Worm (Caenorhabditis elegans) whole organism, L4 larva: ENCODE data around the gene ttr-23.

Source experiments
- F10B5.3 ChIP-seq: sonication (generic microtip); optimal IDR thresholded peaks from 2 replicates; lab custom pipeline; 2016; ENCODE audit warnings: mild to moderate bottlenecking, missing genetic modification characterization, missing compliant biosample characterization
- F26F4.8 ChIP-seq: fragments of 200-800 bp; sonication (Bioruptor generic); conservative IDR thresholded peaks from 2 replicates; pipeline ENCODE4 v1.3.6; 2022; ENCODE audit warnings: missing genetic modification characterization, missing compliant biosample characterization
- T20F7.1 ChIP-seq: fragments of 200-800 bp; sonication (Bioruptor generic); optimal IDR thresholded peaks from 2 replicates; lab custom pipeline; 2018; ENCODE audit warnings: mild to moderate bottlenecking, missing genetic modification characterization, missing compliant biosample characterization
- T26A8.4 ChIP-seq: fragments of 200-800 bp; sonication (Bioruptor generic); IDR thresholded peaks from 2 replicates; pipeline ENCODE4 v1.3.6; 2022; ENCODE audit warnings: missing genetic modification characterization, missing compliant biosample characterization
- Y105C5A.15 ChIP-seq: fragments of 200-800 bp; sonication (Bioruptor generic); IDR thresholded peaks from 2 replicates; pipeline ENCODE4 v1.3.6; 2022; ENCODE audit warnings: missing genetic modification characterization, missing compliant biosample characterization
- Y48G9A.11 ChIP-seq: fragments of 200-800 bp; sonication (Bioruptor generic); IDR thresholded peaks from 2 replicates; pipeline ENCODE4 v1.3.6; 2022; ENCODE audit warnings: missing genetic modification reagents, missing genetic modification characterization, missing compliant biosample characterization
- ama-1 ChIP-seq: fragments of 150-350 bp; optimal IDR thresholded peaks from 2 replicates; lab custom pipeline; 2014; ENCODE audit warnings: inconsistent platforms, mixed read lengths
- attf-4 ChIP-seq: sonication (generic microtip); optimal IDR thresholded peaks from 3 replicates; lab custom pipeline; 2017; ENCODE audit warnings: missing biosample characterization, missing genetic modification characterization
- ceh-32 ChIP-seq: sonication (generic microtip); optimal IDR thresholded peaks from 2 replicates; lab custom pipeline; 2016; ENCODE audit warnings: mild to moderate bottlenecking, missing genetic modification characterization, missing compliant biosample characterization; ENCODE audit not compliant: poor library complexity
- ceh-44 ChIP-seq: fragments of 200-800 bp; sonication (Bioruptor generic); IDR thresholded peaks from 2 replicates; pipeline ENCODE4 v1.3.6; 2022; ENCODE audit warnings: missing genetic modification reagents, missing genetic modification characterization, missing compliant biosample characterization
- ceh-62 ChIP-seq: sonication (generic microtip); optimal IDR thresholded peaks from 2 replicates; lab custom pipeline; 2017; ENCODE audit warnings: missing biosample characterization, missing genetic modification characterization
- ceh-82 ChIP-seq: sonication (generic microtip); optimal IDR thresholded peaks from 2 replicates; lab custom pipeline; 2017; ENCODE audit warnings: missing biosample characterization, missing genetic modification characterization
- ces-1 ChIP-seq: fragments of 150-350 bp; sonication (generic microtip); optimal IDR thresholded peaks from 4 replicates; lab custom pipeline; 2014; ENCODE audit warnings: missing biosample characterization, missing genetic modification reagents, missing genetic modification characterization
- daf-12 ChIP-seq: fragments of 150-350 bp; optimal IDR thresholded peaks from 2 replicates; lab custom pipeline; 2014; ENCODE audit warnings: missing biosample characterization, missing genetic modification reagents, missing genetic modification characterization
- daf-16 ChIP-seq, 3 experiments: sonication (generic microtip); optimal IDR thresholded peaks; 2 replicates each; lab custom pipeline; 2016 to 2017; ENCODE audit warnings: missing genetic modification characterization in 3 of 3, missing genetic modification reagents in 3 of 3, mild to moderate bottlenecking in 2 of 3, missing compliant biosample characterization in 2 of 3, missing biosample characterization in 1 of 3, moderate library complexity in 1 of 3
- dmd-6 ChIP-seq: fragments of 200-800 bp; sonication (Bioruptor generic); IDR thresholded peaks from 2 replicates; pipeline ENCODE4 v1.3.6; 2022; ENCODE audit warnings: missing genetic modification reagents, missing genetic modification characterization, missing compliant biosample characterization
- dpl-1 ChIP-seq: fragments of 150-350 bp; optimal IDR thresholded peaks from 2 replicates; lab custom pipeline; 2014; ENCODE audit warnings: missing biosample characterization, missing genetic modification reagents, missing genetic modification characterization
- duxl-1 ChIP-seq: sonication (generic microtip); optimal IDR thresholded peaks from 2 replicates; lab custom pipeline; 2016; ENCODE audit warnings: mild to moderate bottlenecking, missing genetic modification characterization, moderate library complexity, missing compliant biosample characterization; ENCODE audit not compliant: poor library complexity
- dve-1 ChIP-seq: sonication (generic microtip); optimal IDR thresholded peaks from 2 replicates; lab custom pipeline; 2017; ENCODE audit warnings: antibody characterized with exemption, mild to moderate bottlenecking, missing genetic modification characterization, missing compliant biosample characterization; ENCODE audit not compliant: insufficient read depth
- egl-27 ChIP-seq: sonication (generic microtip); optimal IDR thresholded peaks from 3 replicates; lab custom pipeline; 2017; ENCODE audit warnings: missing biosample characterization, missing genetic modification reagents, missing genetic modification characterization
- egl-43 ChIP-seq: fragments of 200-800 bp; sonication (Bioruptor generic); IDR thresholded peaks from 2 replicates; pipeline ENCODE4 v1.3.6; 2022; ENCODE audit warnings: missing genetic modification reagents, missing genetic modification characterization, missing compliant biosample characterization
- fkh-10 ChIP-seq: fragments of 150-350 bp; optimal IDR thresholded peaks from 2 replicates; lab custom pipeline; 2014; ENCODE audit warnings: missing biosample characterization, missing genetic modification reagents, missing genetic modification characterization
- fos-1 ChIP-seq: fragments of 150-350 bp; optimal IDR thresholded peaks from 2 replicates; lab custom pipeline; 2014; ENCODE audit warnings: missing biosample characterization, missing genetic modification characterization
- hlh-11 ChIP-seq: fragments of 200-800 bp; sonication (Bioruptor generic); optimal IDR thresholded peaks from 2 replicates; lab custom pipeline; 2018; ENCODE audit warnings: mild to moderate bottlenecking, missing genetic modification characterization, missing compliant biosample characterization
- hmg-1.1 ChIP-seq: fragments of 200-800 bp; sonication (Bioruptor generic); IDR thresholded peaks from 2 replicates; pipeline ENCODE4 v1.3.6; 2022; ENCODE audit warnings: missing genetic modification reagents, missing genetic modification characterization, missing compliant biosample characterization
- lim-7 ChIP-seq: fragments of 200-800 bp; sonication (Bioruptor generic); IDR thresholded peaks from 2 replicates; pipeline ENCODE4 v1.3.6; 2022; ENCODE audit warnings: missing genetic modification characterization, missing compliant biosample characterization
- lin-15B ChIP-seq: fragments of 150-350 bp; sonication (generic microtip); optimal IDR thresholded peaks from 3 replicates; lab custom pipeline; 2014; ENCODE audit warnings: missing biosample characterization, missing genetic modification characterization
- lin-39 ChIP-seq: fragments of 150-350 bp; optimal IDR thresholded peaks from 2 replicates; lab custom pipeline; 2014; ENCODE audit warnings: missing biosample characterization, missing genetic modification reagents, missing genetic modification characterization
- mxl-2 ChIP-seq: fragments of 200-800 bp; sonication (Bioruptor generic); conservative IDR thresholded peaks from 2 replicates; pipeline ENCODE4 v1.3.6; 2022; ENCODE audit warnings: missing genetic modification reagents, missing genetic modification characterization, missing compliant biosample characterization
- nhr-102 ChIP-seq: sonication (generic microtip); optimal IDR thresholded peaks from 2 replicates; lab custom pipeline; 2016; ENCODE audit warnings: mild to moderate bottlenecking, missing genetic modification characterization, moderate library complexity, missing compliant biosample characterization
- nhr-237 ChIP-seq: sonication (generic microtip); optimal IDR thresholded peaks from 2 replicates; lab custom pipeline; 2017; ENCODE audit warnings: missing biosample characterization, missing genetic modification characterization
- nhr-28 ChIP-seq: fragments of 150-350 bp; optimal IDR thresholded peaks from 2 replicates; lab custom pipeline; 2014; ENCODE audit warnings: missing biosample characterization, missing genetic modification characterization
- nhr-6 ChIP-seq: fragments of 150-350 bp; optimal IDR thresholded peaks from 2 replicates; lab custom pipeline; 2014; ENCODE audit warnings: missing biosample characterization, missing genetic modification characterization
- nhr-77 ChIP-seq: fragments of 150-350 bp; optimal IDR thresholded peaks from 2 replicates; lab custom pipeline; 2014; ENCODE audit warnings: missing biosample characterization, missing genetic modification characterization
- php-3 ChIP-seq: fragments of 200-800 bp; sonication (Bioruptor generic); IDR thresholded peaks from 2 replicates; pipeline ENCODE4 v1.3.6; 2022; ENCODE audit warnings: missing genetic modification reagents, missing genetic modification characterization, missing compliant biosample characterization
- pqm-1 ChIP-seq: sonication (generic microtip); optimal IDR thresholded peaks from 2 replicates; lab custom pipeline; 2017; ENCODE audit warnings: missing biosample characterization, missing genetic modification characterization
- rbr-2 ChIP-seq: sonication (generic microtip); optimal IDR thresholded peaks from 2 replicates; lab custom pipeline; 2016; ENCODE audit warnings: missing genotype, missing genetic modification characterization, missing compliant biosample characterization
- snpc-4 ChIP-seq: fragments of 150-350 bp; optimal IDR thresholded peaks from 2 replicates; lab custom pipeline; 2014; ENCODE audit warnings: missing biosample characterization, missing genetic modification characterization
- tra-1 ChIP-seq: fragments of 200-800 bp; sonication (Bioruptor generic); IDR thresholded peaks from 2 replicates; pipeline ENCODE4 v1.3.6; 2022; ENCODE audit warnings: missing genetic modification reagents, missing genetic modification characterization, missing compliant biosample characterization
- unc-130 ChIP-seq: sonication (generic microtip); optimal IDR thresholded peaks from 2 replicates; lab custom pipeline; 2016; ENCODE audit warnings: missing genetic modification reagents, missing genetic modification characterization, missing compliant biosample characterization
- unc-62 ChIP-seq, 3 experiments: fragments of 150-350 bp in 1 of 3; sonication (generic microtip); optimal IDR thresholded peaks in 2 of 3; peaks in 1 of 3; 1 replicate in 1 of 3; 2 replicates in 2 of 3; lab custom pipeline; 2014 to 2017; ENCODE audit warnings: missing biosample characterization in 3 of 3, missing genetic modification characterization in 3 of 3, missing genetic modification reagents in 3 of 3, missing genotype in 1 of 3
- zag-1 ChIP-seq: fragments of 150-350 bp; optimal IDR thresholded peaks from 2 replicates; lab custom pipeline; 2014; ENCODE audit warnings: missing biosample characterization, missing genetic modification characterization
- zfp-2 ChIP-seq: sonication (generic microtip); optimal IDR thresholded peaks from 2 replicates; lab custom pipeline; 2016; ENCODE audit warnings: mild to moderate bottlenecking, missing genetic modification characterization, missing compliant biosample characterization
- zfp-3 ChIP-seq: fragments of 200-800 bp; sonication (Bioruptor generic); conservative IDR thresholded peaks from 2 replicates; pipeline ENCODE4 v1.3.6; 2022; ENCODE audit warnings: missing genetic modification reagents, missing genetic modification characterization, missing compliant biosample characterization
- zip-2 ChIP-seq: fragments of 150-350 bp; optimal IDR thresholded peaks from 2 replicates; lab custom pipeline; 2014; ENCODE audit warnings: missing biosample characterization, missing genetic modification characterization
- ztf-11 ChIP-seq: fragments of 150-350 bp; optimal IDR thresholded peaks from 2 replicates; lab custom pipeline; 2014; ENCODE audit warnings: missing biosample characterization, missing genetic modification characterization

Gene ttr-23

ce11 chrV:10581837-10582300 is 7.8 kb downstream of the ttr-23 start, which contains the start of gene T21C9.6:
T21C9.6 (plus strand) TSS chrV:10581887.
- TF ChIP-seq dve-1 (tag; lab: Kevin White, UChicago): peak; percentile 11
- TF ChIP-seq nhr-102 (tag; lab: Kevin White, UChicago): no peak
- no peak for TF ChIP-seq zip-2 (tag; lab: Kevin White, UChicago)
- TF ChIP-seq unc-62 (GFP tag; optimal IDR thresholded peaks at IDR 0.05 in 1 of 2; lab: Kevin White, UChicago): peak in 1 of 2 experiments; percentile 9
- TF ChIP-seq unc-62 (tag; optimal IDR thresholded peaks at IDR 0.05; lab: Kevin White, UChicago): no peak
- no peak for TF ChIP-seq daf-16 (GFP tag; optimal IDR thresholded peaks at IDR 0.05; lab: Kevin White, UChicago)
- TF ChIP-seq daf-16 (tag; optimal IDR thresholded peaks at IDR 0.05; lab: Kevin White, UChicago): peak; percentile 47
- peak; percentile 75 for TF ChIP-seq pqm-1 (tag; lab: Kevin White, UChicago)
- peak; percentile 61 for TF ChIP-seq nhr-28 (tag; lab: Kevin White, UChicago)
- TF ChIP-seq hlh-11 (tag; lab: Kevin White, UChicago): peak; percentile 16
- TF ChIP-seq nhr-77 (tag; lab: Kevin White, UChicago): peak; percentile 21
- 0 out of 2 replicates have a peak, but pooled peaks have one; percentile 27 for TF ChIP-seq php-3

DNA sequence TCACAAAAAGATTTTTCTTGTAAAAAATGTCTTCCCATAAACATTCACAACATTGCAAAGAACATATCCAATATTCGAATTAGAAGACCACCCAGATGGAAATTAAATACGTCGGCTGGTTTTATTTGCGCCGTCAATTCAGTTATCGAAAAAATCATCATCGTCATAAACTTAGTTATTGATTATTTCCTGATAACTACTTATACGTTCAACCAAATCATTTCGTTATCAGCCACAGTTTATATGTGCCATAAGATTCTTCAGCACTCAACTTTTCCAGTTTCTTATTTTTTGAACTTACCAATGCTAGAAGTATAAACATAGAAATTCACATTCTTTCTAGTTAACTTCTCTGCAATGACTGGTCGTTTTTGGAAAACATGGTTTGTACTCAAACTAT is 9.0 kb downstream of the ttr-23 start:
- TF ChIP-seq pqm-1 (tag; lab: Kevin White, UChicago): peak; percentile 83
- no peak for TF ChIP-seq hmg-1.1 (GFP tag; lab: Robert Waterston, UW)
- TF ChIP-seq zag-1 (tag; lab: Kevin White, UChicago): no peak
- TF ChIP-seq egl-43 (GFP tag; lab: Robert Waterston, UW): no peak
- peak; percentile 88 for TF ChIP-seq php-3
- TF ChIP-seq rbr-2 (tag; lab: Kevin White, UChicago): no peak
- no peak for TF ChIP-seq ztf-11 (tag; lab: Kevin White, UChicago)
- TF ChIP-seq dpl-1 (GFP tag; lab: Kevin White, UChicago): no peak
- TF ChIP-seq mxl-2 (GFP tag; lab: Robert Waterston, UW): no peak
- TF ChIP-seq ceh-32 (tag; lab: Kevin White, UChicago): no peak
- TF ChIP-seq duxl-1 (tag; lab: Kevin White, UChicago): no peak
- TF ChIP-seq F26F4.8 (GFP tag; lab: Robert Waterston, UW): no peak
- no peak for TF ChIP-seq lim-7
- peak; percentile 58; the same call in 1 of the 2 replicates for TF ChIP-seq dmd-6 (GFP tag; lab: Robert Waterston, UW)
- no peak for TF ChIP-seq daf-16 (GFP tag; optimal IDR thresholded peaks at IDR 0.05; lab: Kevin White, UChicago)
- peak; percentile 57 for TF ChIP-seq daf-16 (tag; optimal IDR thresholded peaks at IDR 0.05; lab: Kevin White, UChicago)
- no peak for TF ChIP-seq T26A8.4 (GFP tag; lab: Robert Waterston, UW)
- TF ChIP-seq ceh-44 (GFP tag; lab: Robert Waterston, UW): no peak
- TF ChIP-seq hlh-11 (tag; lab: Kevin White, UChicago): peak; percentile 46
- TF ChIP-seq zfp-2: no peak
- TF ChIP-seq lin-15B (tag; lab: Kevin White, UChicago): no peak
- TF ChIP-seq dve-1 (tag; lab: Kevin White, UChicago): peak; percentile 27
- peak; percentile 29 for TF ChIP-seq nhr-77 (tag; lab: Kevin White, UChicago)
- TF ChIP-seq nhr-28 (tag; lab: Kevin White, UChicago): peak; percentile 72
- TF ChIP-seq ceh-62 (tag; lab: Kevin White, UChicago): no peak
- TF ChIP-seq Y48G9A.11: no peak
- TF ChIP-seq zip-2 (tag; lab: Kevin White, UChicago): no peak
- TF ChIP-seq snpc-4 (tag; lab: Kevin White, UChicago): no peak
- no peak for TF ChIP-seq ceh-82 (tag; lab: Kevin White, UChicago)
- no peak for TF ChIP-seq nhr-6 (tag; lab: Kevin White, UChicago)
- TF ChIP-seq lin-39 (tag; lab: Kevin White, UChicago): no peak
- TF ChIP-seq F10B5.3 (tag; lab: Kevin White, UChicago): no peak

DNA sequence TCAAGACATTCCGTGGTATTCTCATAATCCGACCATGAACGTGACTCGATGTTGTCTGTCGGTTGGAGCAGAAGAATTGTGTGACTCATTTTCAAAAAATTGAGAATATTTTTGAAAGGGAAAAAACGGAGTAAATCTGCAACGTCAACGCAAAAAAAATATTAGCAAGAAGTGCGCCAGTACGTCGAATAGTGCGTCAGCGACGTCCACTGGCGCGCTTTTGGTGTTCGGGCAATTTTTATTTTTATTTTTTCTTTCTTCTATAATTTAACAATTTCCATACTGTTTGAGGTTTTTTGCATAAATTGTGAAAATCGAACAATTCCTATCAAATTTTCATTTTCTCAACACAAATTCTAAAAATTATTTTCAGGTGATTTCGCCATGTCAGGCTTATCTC is 10.7 kb downstream of the ttr-23 start, which contains the start of the genes erh-1 and lpd-9:
erh-1 (minus strand) TSS at position 204 of the 400 bp plus-strand sequence.
lpd-9 (plus strand) TSS at position 368 of the 400 bp plus-strand sequence.
- peak; percentile 74 for TF ChIP-seq T20F7.1 (GFP tag; lab: Kevin White, UChicago)
- TF ChIP-seq fkh-10 (GFP tag; lab: Kevin White, UChicago): no peak
- no peak for TF ChIP-seq daf-12
- no peak for TF ChIP-seq ama-1 (lab: Kevin White, UChicago)
- TF ChIP-seq attf-4 (tag; lab: Kevin White, UChicago): no peak
- TF ChIP-seq nhr-237 (tag; lab: Kevin White, UChicago): no peak
- TF ChIP-seq zfp-3 (GFP tag; lab: Robert Waterston, UW): no peak
- TF ChIP-seq tra-1: peak; percentile 42; the same call in 1 of the 2 replicates
- TF ChIP-seq unc-130 (GFP tag; lab: Kevin White, UChicago): peak; percentile 19
- no peak for TF ChIP-seq F26F4.8 (GFP tag; lab: Robert Waterston, UW)
- no peak for TF ChIP-seq Y105C5A.15 (GFP tag; lab: Robert Waterston, UW)
- no peak for TF ChIP-seq ces-1 (GFP tag; lab: Kevin White, UChicago)
- TF ChIP-seq fos-1 (tag; lab: Kevin White, UChicago): no peak
- no peak for TF ChIP-seq egl-27
- TF ChIP-seq nhr-77 (tag; lab: Kevin White, UChicago): peak; percentile 46
- TF ChIP-seq Y48G9A.11: no peak
- TF ChIP-seq zip-2 (tag; lab: Kevin White, UChicago): no peak
